Worm (Caenorhabditis elegans) whole organism, mixed stage, embryonic: ENCODE results near the gene srbc-19.

Experiments
- bed-3 ChIP-seq: fragments of 200-800 bp; sonication (Bioruptor generic); optimal IDR thresholded peaks from 3 replicates; lab custom pipeline; 2018; ENCODE audit warnings: mild to moderate bottlenecking, missing genetic modification characterization, moderate library complexity, missing compliant biosample characterization
- cnd-1 ChIP-seq: fragments of 200-800 bp; sonication (Bioruptor generic); optimal IDR thresholded peaks from 2 replicates; lab custom pipeline; 2018; ENCODE audit warnings: mild to moderate bottlenecking, missing genetic modification characterization, missing compliant biosample characterization
- elt-3 ChIP-seq: fragments of 150-350 bp; optimal IDR thresholded peaks from 2 replicates; lab custom pipeline; 2014; ENCODE audit warnings: missing biosample characterization, missing genetic modification characterization
- lin-13 ChIP-seq: fragments of 150-350 bp; optimal IDR thresholded peaks from 2 replicates; lab custom pipeline; 2014; ENCODE audit warnings: missing biosample characterization, missing genetic modification characterization
- mab-5 ChIP-seq: fragments of 150-350 bp; optimal IDR thresholded peaks from 2 replicates; lab custom pipeline; 2014; ENCODE audit warnings: missing biosample characterization, missing genetic modification characterization
- mep-1 ChIP-seq: fragments of 150-350 bp; optimal IDR thresholded peaks from 2 replicates; lab custom pipeline; 2017; ENCODE audit warnings: missing biosample characterization, missing genetic modification reagents, missing genetic modification characterization, inconsistent platforms
- pha-4 ChIP-seq: fragments of 150-350 bp; optimal IDR thresholded peaks from 2 replicates; lab custom pipeline; 2018; ENCODE audit warnings: missing biosample characterization, missing genetic modification reagents, missing genetic modification characterization
- snpc-4 ChIP-seq: fragments of 150-350 bp; optimal IDR thresholded peaks from 2 replicates; lab custom pipeline; 2014; ENCODE audit warnings: missing biosample characterization, missing genetic modification characterization
- unc-62 ChIP-seq: fragments of 150-350 bp; optimal IDR thresholded peaks from 2 replicates; lab custom pipeline; 2014; ENCODE audit warnings: missing biosample characterization, missing genetic modification reagents, missing genetic modification characterization
- ztf-11 ChIP-seq: fragments of 150-350 bp; optimal IDR thresholded peaks from 2 replicates; lab custom pipeline; 2014; ENCODE audit warnings: missing biosample characterization, missing genetic modification characterization

ce11 chrV:2133512-2133911 is 33.1 kb downstream of the srbc-19 start:
- TF ChIP-seq pha-4 (tag; lab: Kevin White, UChicago) (no peak), snpc-4 (tag; lab: Kevin White, UChicago) (no peak), mab-5 (tag; lab: Kevin White, UChicago) (no peak), elt-3 (tag; lab: Kevin White, UChicago) (no peak), unc-62 (GFP tag; lab: Kevin White, UChicago) (no peak), ztf-11 (tag; lab: Kevin White, UChicago) (no peak), cnd-1 (tag; lab: Kevin White, UChicago) (no peak), bed-3 (GFP tag; lab: Kevin White, UChicago) (no peak), lin-13 (tag; lab: Kevin White, UChicago) (no peak), mep-1 (peak; percentile 4)
